Worm (Caenorhabditis elegans) whole organism, mixed stage, embryonic: ENCODE data around the gene gyf-1.

Experiments used
- M03D4.4 ChIP-seq: sonication (generic microtip); optimal IDR thresholded peaks from 2 replicates; lab custom pipeline; 2017; ENCODE audit warnings: mild to moderate bottlenecking, missing genetic modification characterization, missing compliant biosample characterization
- bed-3 ChIP-seq: fragments of 200-800 bp; sonication (Bioruptor generic); optimal IDR thresholded peaks from 3 replicates; lab custom pipeline; 2018; ENCODE audit warnings: mild to moderate bottlenecking, missing genetic modification characterization, moderate library complexity, missing compliant biosample characterization
- blmp-1 ChIP-seq: fragments of 150-350 bp; optimal IDR thresholded peaks from 2 replicates; lab custom pipeline; 2014; ENCODE audit warnings: missing biosample characterization, missing genetic modification characterization
- ceh-39 ChIP-seq: fragments of 150-350 bp; optimal IDR thresholded peaks from 2 replicates; lab custom pipeline; 2014; ENCODE audit warnings: missing biosample characterization, missing genetic modification characterization
- ceh-43 ChIP-seq: fragments of 200-800 bp; sonication (Bioruptor generic); optimal IDR thresholded peaks from 2 replicates; lab custom pipeline; 2018; ENCODE audit warnings: mild to moderate bottlenecking, missing genetic modification characterization, moderate library complexity, missing compliant biosample characterization
- ceh-83 ChIP-seq: fragments of 200-800 bp; sonication (Bioruptor generic); optimal IDR thresholded peaks from 2 replicates; lab custom pipeline; 2018; ENCODE audit warnings: mild to moderate bottlenecking, missing genetic modification characterization, missing compliant biosample characterization
- ces-1 ChIP-seq: fragments of 150-350 bp; optimal IDR thresholded peaks from 2 replicates; lab custom pipeline; 2014; ENCODE audit warnings: missing biosample characterization, missing genetic modification reagents, missing genetic modification characterization
- cnd-1 ChIP-seq: fragments of 200-800 bp; sonication (Bioruptor generic); optimal IDR thresholded peaks from 2 replicates; lab custom pipeline; 2018; ENCODE audit warnings: mild to moderate bottlenecking, missing genetic modification characterization, missing compliant biosample characterization
- drap-1 ChIP-seq: fragments of 200-800 bp; sonication (Bioruptor generic); optimal IDR thresholded peaks from 3 replicates; lab custom pipeline; 2018; ENCODE audit warnings: mild to moderate bottlenecking, missing genetic modification characterization, missing compliant biosample characterization
- elt-1 ChIP-seq: sonication (generic microtip); optimal IDR thresholded peaks from 2 replicates; lab custom pipeline; 2017; ENCODE audit warnings: missing genetic modification characterization, mild to moderate bottlenecking, missing compliant biosample characterization, antibody characterized with exemption, moderate library complexity, borderline replicate concordance; ENCODE audit not compliant: insufficient read depth
- elt-3 ChIP-seq: fragments of 150-350 bp; optimal IDR thresholded peaks from 2 replicates; lab custom pipeline; 2014; ENCODE audit warnings: missing biosample characterization, missing genetic modification characterization
- flh-1 ChIP-seq: fragments of 200-800 bp; sonication (Bioruptor generic); optimal IDR thresholded peaks from 2 replicates; lab custom pipeline; 2018; ENCODE audit warnings: mild to moderate bottlenecking, missing genetic modification characterization, moderate library complexity, missing compliant biosample characterization
- ham-2 ChIP-seq: fragments of 200-800 bp; sonication (Bioruptor generic); optimal IDR thresholded peaks from 2 replicates; lab custom pipeline; 2018; ENCODE audit warnings: mild to moderate bottlenecking, missing genetic modification characterization, missing compliant biosample characterization
- hlh-1 ChIP-seq: fragments of 150-350 bp; optimal IDR thresholded peaks from 2 replicates; lab custom pipeline; 2014; ENCODE audit warnings: missing biosample characterization, missing genetic modification reagents, missing genetic modification characterization
- lin-13 ChIP-seq: fragments of 150-350 bp; optimal IDR thresholded peaks from 2 replicates; lab custom pipeline; 2014; ENCODE audit warnings: missing biosample characterization, missing genetic modification characterization
- lin-32 ChIP-seq: fragments of 200-800 bp; sonication (Bioruptor generic); optimal IDR thresholded peaks from 2 replicates; lab custom pipeline; 2018; ENCODE audit warnings: mild to moderate bottlenecking, missing genetic modification characterization, missing compliant biosample characterization
- lsy-2 ChIP-seq: fragments of 150-350 bp; optimal IDR thresholded peaks from 2 replicates; lab custom pipeline; 2014; ENCODE audit warnings: missing biosample characterization, missing genetic modification characterization
- mab-5 ChIP-seq: fragments of 150-350 bp; optimal IDR thresholded peaks from 2 replicates; lab custom pipeline; 2014; ENCODE audit warnings: missing biosample characterization, missing genetic modification characterization
- mep-1 ChIP-seq: fragments of 150-350 bp; optimal IDR thresholded peaks from 2 replicates; lab custom pipeline; 2017; ENCODE audit warnings: missing biosample characterization, missing genetic modification reagents, missing genetic modification characterization, inconsistent platforms
- mls-2 ChIP-seq: sonication (generic microtip); optimal IDR thresholded peaks from 2 replicates; lab custom pipeline; 2016; ENCODE audit warnings: mild to moderate bottlenecking, missing genetic modification characterization, moderate library complexity, missing compliant biosample characterization
- nhr-12 ChIP-seq: fragments of 150-350 bp; optimal IDR thresholded peaks from 2 replicates; lab custom pipeline; 2014; ENCODE audit warnings: missing biosample characterization, missing genetic modification characterization
- nhr-2 ChIP-seq: fragments of 150-350 bp; optimal IDR thresholded peaks from 2 replicates; lab custom pipeline; 2014; ENCODE audit warnings: missing biosample characterization, missing genetic modification characterization
- nhr-237 ChIP-seq: fragments of 150-350 bp; optimal IDR thresholded peaks from 2 replicates; lab custom pipeline; 2014; ENCODE audit warnings: missing biosample characterization, missing genetic modification characterization
- nhr-28 ChIP-seq: fragments of 150-350 bp; optimal IDR thresholded peaks from 2 replicates; lab custom pipeline; 2014; ENCODE audit warnings: missing biosample characterization, missing genetic modification characterization
- nhr-76 ChIP-seq: sonication (generic microtip); optimal IDR thresholded peaks from 2 replicates; lab custom pipeline; 2017; ENCODE audit warnings: missing biosample characterization, missing genetic modification characterization
- pha-4 ChIP-seq: fragments of 150-350 bp; optimal IDR thresholded peaks from 2 replicates; lab custom pipeline; 2018; ENCODE audit warnings: missing biosample characterization, missing genetic modification reagents, missing genetic modification characterization
- sem-2 ChIP-seq: fragments of 200-800 bp; sonication (Bioruptor generic); optimal IDR thresholded peaks from 2 replicates; lab custom pipeline; 2018; ENCODE audit warnings: mild to moderate bottlenecking, missing genetic modification characterization, missing compliant biosample characterization
- snpc-4 ChIP-seq: fragments of 150-350 bp; optimal IDR thresholded peaks from 2 replicates; lab custom pipeline; 2014; ENCODE audit warnings: missing biosample characterization, missing genetic modification characterization
- sptf-1 ChIP-seq: sonication (generic microtip); optimal IDR thresholded peaks from 2 replicates; lab custom pipeline; 2017; ENCODE audit warnings: mild to moderate bottlenecking, missing genetic modification characterization, moderate library complexity, missing compliant biosample characterization
- tbx-8 ChIP-seq: fragments of 200-800 bp; sonication (Bioruptor generic); optimal IDR thresholded peaks from 2 replicates; lab custom pipeline; 2018; ENCODE audit warnings: mild to moderate bottlenecking, missing genetic modification characterization, moderate library complexity, missing compliant biosample characterization
- unc-120 ChIP-seq: sonication (generic microtip); optimal IDR thresholded peaks from 2 replicates; lab custom pipeline; 2017; ENCODE audit warnings: missing genetic modification characterization, missing compliant biosample characterization; ENCODE audit not compliant: poor library complexity, severe bottlenecking
- unc-39 ChIP-seq: fragments of 150-350 bp; optimal IDR thresholded peaks from 2 replicates; lab custom pipeline; 2014; ENCODE audit warnings: missing biosample characterization, missing genetic modification characterization
- unc-62 ChIP-seq: fragments of 150-350 bp; optimal IDR thresholded peaks from 2 replicates; lab custom pipeline; 2014; ENCODE audit warnings: missing biosample characterization, missing genetic modification reagents, missing genetic modification characterization
- zip-8 ChIP-seq: fragments of 150-350 bp; optimal IDR thresholded peaks from 2 replicates; lab custom pipeline; 2014; ENCODE audit warnings: missing biosample characterization, missing genetic modification characterization
- ztf-11 ChIP-seq: fragments of 150-350 bp; optimal IDR thresholded peaks from 2 replicates; lab custom pipeline; 2014; ENCODE audit warnings: missing biosample characterization, missing genetic modification characterization

Gene gyf-1

ce11 chrII:6736604-6737003 lies 52.6 kb downstream of the gyf-1 start, which contains the start of gene T14B4.1:
T14B4.1 (plus strand) TSS chrII:6736904.
- TF ChIP-seq mep-1 (tag; lab: Kevin White, UChicago) (no peak), nhr-2 (tag; lab: Kevin White, UChicago) (no peak), elt-1 (no peak), nhr-12 (tag; lab: Kevin White, UChicago) (no peak), elt-3 (tag; lab: Kevin White, UChicago) (no peak), mls-2 (tag; lab: Kevin White, UChicago) (no peak), ham-2 (GFP tag; lab: Kevin White, UChicago) (no peak), M03D4.4 (tag; lab: Kevin White, UChicago) (no peak), nhr-76 (tag; lab: Kevin White, UChicago) (no peak), sem-2 (GFP tag; lab: Kevin White, UChicago) (no peak), ceh-83 (GFP tag; lab: Kevin White, UChicago) (no peak), cnd-1 (no peak), nhr-237 (tag; lab: Kevin White, UChicago) (no peak), lin-32 (GFP tag; lab: Kevin White, UChicago) (no peak), bed-3 (GFP tag; lab: Kevin White, UChicago) (no peak), unc-120 (no peak), zip-8 (tag; lab: Kevin White, UChicago) (no peak)

- TF ChIP-seq elt-1 (no peak), nhr-28 (no peak), snpc-4 (no peak), sptf-1 (tag; lab: Kevin White, UChicago) (no peak), flh-1 (GFP tag; lab: Kevin White, UChicago) (no peak), lin-13 (tag; lab: Kevin White, UChicago) (peak; percentile 34), unc-120 (no peak), drap-1 (GFP tag; lab: Kevin White, UChicago) (peak; percentile 6), tbx-8 (GFP tag; lab: Kevin White, UChicago) (no peak), ceh-83 (GFP tag; lab: Kevin White, UChicago) (no peak), unc-62 (GFP tag; lab: Kevin White, UChicago) (no peak), elt-3 (tag; lab: Kevin White, UChicago) (no peak), nhr-237 (tag; lab: Kevin White, UChicago) (peak; percentile 49), mab-5 (tag; lab: Kevin White, UChicago) (no peak), nhr-2 (tag; lab: Kevin White, UChicago) (no peak), lsy-2 (tag; lab: Kevin White, UChicago) (peak; percentile 67), ceh-39 (tag; lab: Kevin White, UChicago) (no peak), nhr-12 (tag; lab: Kevin White, UChicago) (no peak), ham-2 (GFP tag; lab: Kevin White, UChicago) (no peak), cnd-1 (peak; percentile 46), ces-1 (GFP tag; lab: Kevin White, UChicago) (peak; percentile 76), M03D4.4 (tag; lab: Kevin White, UChicago) (peak; percentile 28), hlh-1 (no peak), lin-32 (GFP tag; lab: Kevin White, UChicago) (peak; percentile 1), nhr-76 (tag; lab: Kevin White, UChicago) (no peak), bed-3 (GFP tag; lab: Kevin White, UChicago) (no peak), pha-4 (tag; lab: Kevin White, UChicago) (no peak), sem-2 (GFP tag; lab: Kevin White, UChicago) (no peak), ztf-11 (tag; lab: Kevin White, UChicago) (no peak), blmp-1 (no peak), mls-2 (tag; lab: Kevin White, UChicago) (peak; percentile 50), unc-39 (tag; lab: Kevin White, UChicago) (no peak), zip-8 (tag; lab: Kevin White, UChicago) (no peak), ceh-43 (GFP tag; lab: Kevin White, UChicago) (no peak), mep-1 (tag; lab: Kevin White, UChicago) (peak; percentile 67)
- TF ChIP-seq, all 35 proteins: peak for 10
Observed at ce11 chrII:6741428-6741827, 57.4 kb downstream of the gyf-1 start, which contains the start of gene exos-8. exos-8 (plus strand) TSS chrII:6741691.
